Fruit fly (Drosophila melanogaster): ENCODE data around the gene fy.

fy gene

DNA sequence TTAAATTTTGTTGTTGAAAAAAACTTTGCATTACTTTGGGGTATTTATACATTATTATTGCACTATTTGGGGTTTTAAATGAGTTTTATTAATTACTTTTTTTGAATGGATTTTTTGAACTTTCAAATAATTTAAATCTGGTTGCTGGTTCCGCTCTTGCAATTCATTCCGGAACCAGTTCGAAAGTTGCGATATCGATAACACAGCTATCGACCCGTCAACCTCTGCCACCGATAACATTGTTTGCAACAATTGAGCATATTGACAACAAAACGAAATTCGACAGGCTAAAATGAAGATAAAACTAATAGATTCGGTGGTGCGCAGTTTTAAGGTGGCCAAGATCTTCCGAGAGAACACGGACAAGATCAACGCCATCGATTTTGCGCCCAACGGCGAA, 28.8 kb downstream of the fy start, which contains the start of gene Wdr82 (continued):
- TF ChIP-seq Spps (tag; optimal IDR thresholded peaks at IDR 0.05) (no peak), nerfin-1 (tag; optimal IDR thresholded peaks at IDR 0.05) (no peak), CG16813 (GFP tag; IDR thresholded peaks at IDR 0.05; ENCODE audit: partially characterized antibody) (peak; percentile 69), CG4617 (GFP tag; optimal IDR thresholded peaks at IDR 0.05; ENCODE audit: borderline replicate concordance) (peak; percentile 6), D19A (tag; optimal IDR thresholded peaks at IDR 0.05) (no peak)

DNA sequence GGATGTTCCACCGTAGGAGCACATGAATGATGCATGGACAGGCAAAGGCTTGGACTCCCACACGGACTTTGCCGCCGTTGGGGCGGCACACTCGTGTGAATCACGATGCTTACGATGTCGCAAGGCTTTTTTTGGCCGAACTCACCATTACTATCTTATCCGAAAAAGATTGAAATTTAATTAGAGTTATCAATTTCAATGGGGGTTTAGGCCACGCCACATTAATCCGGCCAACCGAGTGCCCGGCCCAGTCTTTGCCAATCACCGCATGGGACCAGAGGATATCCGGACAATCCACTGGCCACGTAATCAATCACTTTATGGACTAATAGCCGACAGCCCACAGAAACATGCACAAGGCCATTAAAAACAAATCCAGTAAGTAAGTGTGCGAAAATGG, 30.8 kb downstream of the fy start:
- TF ChIP-seq CG18262 (tag; optimal IDR thresholded peaks at IDR 0.05) (no peak), Abd-B (GFP tag; optimal IDR thresholded peaks at IDR 0.05) (no peak), CG4730 (GFP tag; IDR thresholded peaks at IDR 0.05) (0 out of 2 replicates have a peak, but pooled peaks have one; percentile 17), Sin3A (optimal IDR thresholded peaks at IDR 0.05) (no peak), CG2875 (GFP tag; optimal IDR thresholded peaks at IDR 0.05) (no peak), CG11247 (GFP tag; IDR thresholded peaks at IDR 0.05) (no peak), lab (GFP tag; optimal IDR thresholded peaks at IDR 0.05) (peak; percentile 20), CG2129 (GFP tag; IDR thresholded peaks at IDR 0.05; ENCODE audit: partially characterized antibody) (no peak), sug (tag; optimal IDR thresholded peaks at IDR 0.05) (peak; percentile 23), CG2678 (tag; optimal IDR thresholded peaks at IDR 0.05) (no peak), Med (GFP tag) (peak; percentile 64), NfI (GFP tag; optimal IDR thresholded peaks at IDR 0.05) (no peak), CG10654 (GFP tag; optimal IDR thresholded peaks at IDR 0.05) (no peak), Ets65A (GFP tag) (peak; percentile 58), Xbp1 (GFP tag; optimal IDR thresholded peaks at IDR 0.05) (no peak), bigmax (GFP tag; optimal IDR thresholded peaks at IDR 0.05) (no peak), exex (tag; optimal IDR thresholded peaks at IDR 0.05) (peak; percentile 83), trh (GFP tag; optimal IDR thresholded peaks at IDR 0.05) (no peak), CG15479 (GFP tag; optimal IDR thresholded peaks at IDR 0.05) (no peak), Blimp-1 (GFP tag; optimal IDR thresholded peaks at IDR 0.05) (no peak), CG34422 (GFP tag; IDR thresholded peaks at IDR 0.05) (no peak), mirr (GFP tag; optimal IDR thresholded peaks at IDR 0.05) (peak; percentile 39), CG2120 (GFP tag; optimal IDR thresholded peaks at IDR 0.05) (no peak), E2f1 (GFP tag; IDR thresholded peaks at IDR 0.05) (no peak)

DNA sequence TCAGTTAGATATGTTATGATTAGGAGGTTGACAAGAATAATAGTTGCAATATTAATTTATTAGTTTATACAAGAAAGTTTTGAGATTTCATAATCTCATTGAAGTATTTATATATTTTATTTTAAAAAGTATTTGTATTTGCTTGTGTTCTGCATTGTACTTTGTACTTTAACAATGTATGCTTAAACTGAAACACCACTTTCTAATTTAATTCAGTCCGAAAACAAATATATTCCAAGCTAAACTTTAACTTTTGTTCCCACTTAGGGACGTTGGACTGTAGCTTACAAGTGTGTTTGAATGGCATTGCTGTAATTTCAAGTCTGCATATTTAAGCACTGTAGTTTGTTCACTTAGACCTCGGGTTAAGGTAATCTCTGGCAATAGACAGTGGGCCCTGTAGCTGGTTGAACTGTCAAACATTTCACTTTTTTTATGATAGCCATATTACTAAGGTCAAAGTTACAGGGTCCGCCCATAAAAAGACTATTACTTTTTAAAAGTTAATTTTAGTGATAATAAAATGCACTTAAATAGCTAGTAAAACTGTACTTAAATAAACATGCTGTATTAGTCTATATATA, 31.6 kb downstream of the fy start:
- TF ChIP-seq HLHmδ (GFP tag; optimal IDR thresholded peaks at IDR 0.05) (no peak), PHDP (tag; optimal IDR thresholded peaks at IDR 0.05) (peak; percentile 2), tap (tag; optimal IDR thresholded peaks at IDR 0.05) (peak; percentile 21), sima (GFP tag; optimal IDR thresholded peaks at IDR 0.05) (no peak), CoRest (tag; optimal IDR thresholded peaks at IDR 0.05) (peak; percentile 10), BtbVII (GFP tag; optimal IDR thresholded peaks at IDR 0.05) (peak; percentile 24), CG4424 (GFP tag; optimal IDR thresholded peaks at IDR 0.05) (peak; percentile 22), CG30431 (GFP tag; optimal IDR thresholded peaks at IDR 0.05) (no peak), CG9437 (GFP tag; optimal IDR thresholded peaks at IDR 0.05) (peak; percentile 27), gem (tag; optimal IDR thresholded peaks at IDR 0.05) (peak; percentile 42), row (GFP tag; IDR thresholded peaks at IDR 0.05) (peak; percentile 38; the same call in 1 of the 3 replicates), Hr51 (GFP tag; optimal IDR thresholded peaks at IDR 0.05) (peak in 1 of 2 experiments; percentile 52), CG18262 (tag; optimal IDR thresholded peaks at IDR 0.05) (peak; percentile 18), CG17359 (tag; optimal IDR thresholded peaks at IDR 0.05) (peak; percentile 14), CG11504 (tag; optimal IDR thresholded peaks at IDR 0.05) (peak; percentile 48), CG8924 (tag; optimal IDR thresholded peaks at IDR 0.05) (peak; percentile 38), lab (GFP tag; optimal IDR thresholded peaks at IDR 0.05) (no peak), CG10366 (GFP tag; IDR thresholded peaks at IDR 0.05) (0 out of 2 replicates have a peak, but pooled peaks have one; percentile 8), CG18599 (GFP tag; optimal IDR thresholded peaks at IDR 0.05) (peak; percentile 6), CG17829 (tag; optimal IDR thresholded peaks at IDR 0.05) (peak; percentile 31), CG13424 (tag; optimal IDR thresholded peaks at IDR 0.05) (peak; percentile 22)
